Fruit fly (Drosophila melanogaster): ENCODE results near the gene Jupiter.
A peak's percentile ranks its signal among the peaks of the same experiment; 100 is the strongest.

DNA sequence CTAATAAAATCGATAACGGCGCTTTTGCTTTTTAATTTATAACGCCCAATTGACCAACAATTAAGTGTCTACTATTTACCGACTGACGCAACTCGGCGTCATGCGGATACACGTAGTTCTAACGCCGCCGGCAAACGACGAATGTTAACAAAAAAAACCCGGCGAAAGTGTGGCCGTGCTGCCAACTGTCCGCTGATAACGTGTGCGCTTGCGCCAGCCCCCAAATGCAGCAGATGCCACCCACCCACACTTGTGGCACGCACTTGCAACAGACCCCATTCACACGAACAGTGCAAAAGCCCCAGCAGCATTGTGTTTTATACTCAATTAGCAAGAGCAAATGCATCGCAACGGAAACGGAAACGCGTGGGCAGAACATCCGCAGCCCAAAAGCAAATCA, 56.6 kb downstream of the Jupiter start:
- TF ChIP-seq Snoo (tag; optimal IDR thresholded peaks at IDR 0.05), result no peak
- no peak for TF ChIP-seq Ets98B (GFP tag; IDR thresholded peaks at IDR 0.05)
- TF ChIP-seq EcR (GFP tag; optimal IDR thresholded peaks at IDR 0.05), result no peak
- no peak for TF ChIP-seq CG10348 (GFP tag; IDR thresholded peaks at IDR 0.05)
- no peak for TF ChIP-seq CG15710 (tag; optimal IDR thresholded peaks at IDR 0.05)
- TF ChIP-seq rn (GFP tag; IDR thresholded peaks at IDR 0.05), result no peak
- no peak for TF ChIP-seq Pif1B (GFP tag; optimal IDR thresholded peaks at IDR 0.05)
- TF ChIP-seq CG12605 (GFP tag; IDR thresholded peaks at IDR 0.05), result peak; percentile 14; the same call in 1 of the 2 replicates
- TF ChIP-seq CG13204 (GFP tag; optimal IDR thresholded peaks at IDR 0.05), result no peak
- no peak for TF ChIP-seq D1 (tag; optimal IDR thresholded peaks at IDR 0.05)
- no peak for TF ChIP-seq CG9948 (tag; optimal IDR thresholded peaks at IDR 0.05)
- no peak for TF ChIP-seq CG34367 (tag; optimal IDR thresholded peaks at IDR 0.05)
